Worm (Caenorhabditis elegans) whole organism, L3 larva: Measurements from ENCODE around the gene acr-7.

Source experiments
- ceh-82 ChIP-seq: fragments of 150-350 bp; optimal IDR thresholded peaks from 2 replicates; lab custom pipeline; 2014; ENCODE audit warnings: missing biosample characterization, missing genetic modification characterization
- elt-1 ChIP-seq: fragments of 150-350 bp; optimal IDR thresholded peaks from 2 replicates; lab custom pipeline; 2014; ENCODE audit warnings: missing biosample characterization, missing genetic modification characterization
- elt-2 ChIP-seq: sonication (generic microtip); optimal IDR thresholded peaks from 2 replicates; lab custom pipeline; 2016; ENCODE audit warnings: missing genetic modification reagents, mild to moderate bottlenecking, missing genetic modification characterization, missing compliant biosample characterization
- fkh-10 ChIP-seq: sonication (generic microtip); optimal IDR thresholded peaks from 2 replicates; lab custom pipeline; 2017; ENCODE audit warnings: missing biosample characterization, missing genetic modification reagents, missing genetic modification characterization
- nhr-12 ChIP-seq: fragments of 150-350 bp; optimal IDR thresholded peaks from 2 replicates; lab custom pipeline; 2014; ENCODE audit warnings: missing biosample characterization, missing genetic modification characterization
- nhr-237 ChIP-seq: fragments of 150-350 bp; optimal IDR thresholded peaks from 2 replicates; lab custom pipeline; 2014; ENCODE audit warnings: missing biosample characterization, missing genetic modification characterization
- snpc-4 ChIP-seq: fragments of 150-350 bp; optimal IDR thresholded peaks from 2 replicates; lab custom pipeline; 2014; ENCODE audit warnings: missing biosample characterization, missing genetic modification characterization

DNA sequence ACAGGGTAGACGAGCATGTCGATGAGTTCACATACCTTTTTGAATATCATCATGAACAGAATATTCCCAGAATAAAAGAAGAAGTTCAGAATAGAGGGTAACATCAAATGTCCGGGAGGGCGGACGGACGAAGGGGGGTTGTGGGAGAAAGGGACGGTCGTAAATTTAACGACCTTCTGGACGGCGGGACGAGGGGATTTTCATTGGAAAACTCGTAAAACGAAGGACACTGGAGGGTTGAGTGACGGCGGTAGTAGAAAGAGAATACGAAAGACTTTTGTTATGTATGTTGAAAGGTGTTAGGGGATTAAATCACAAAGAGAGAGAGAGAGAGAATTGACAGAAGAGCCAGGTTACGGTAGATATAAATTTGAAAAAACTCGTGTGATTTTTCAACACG is 978 bp upstream of the acr-7 start:
- no peak for TF ChIP-seq nhr-237
- no peak for TF ChIP-seq fkh-10 (GFP tag; lab: Kevin White, UChicago)
- TF ChIP-seq snpc-4 (tag; lab: Kevin White, UChicago): no peak
- no peak for TF ChIP-seq nhr-12 (tag; lab: Kevin White, UChicago)
- no peak for TF ChIP-seq elt-1
- TF ChIP-seq elt-2 (tag; lab: Kevin White, UChicago): no peak
- no peak for TF ChIP-seq ceh-82 (tag; lab: Kevin White, UChicago)
